Worm (Caenorhabditis elegans): Measurements from ENCODE around the gene ZK1307.2.

- TF ChIP-seq Y5F2A.4 (GFP tag; optimal IDR thresholded peaks at IDR 0.05) (no peak), jun-1 (tag; optimal IDR thresholded peaks at IDR 0.05) (no peak)
These were observed 47.8 kb downstream of the ZK1307.2 start for ce11 chrII:9605954-9606353.
